Fruit fly (Drosophila melanogaster) S2 (cell line): Measurements from ENCODE around the gene CG34417.

Experiments
- CG8478 ChIP-seq: fragments of >200 bp; optimal IDR thresholded peaks from 2 replicates; lab custom pipeline; 2018
- CTCF ChIP-seq, 2 experiments: fragments of >200 bp; optimal IDR thresholded peaks; 2 replicates each; lab custom pipeline; 2018

DNA sequence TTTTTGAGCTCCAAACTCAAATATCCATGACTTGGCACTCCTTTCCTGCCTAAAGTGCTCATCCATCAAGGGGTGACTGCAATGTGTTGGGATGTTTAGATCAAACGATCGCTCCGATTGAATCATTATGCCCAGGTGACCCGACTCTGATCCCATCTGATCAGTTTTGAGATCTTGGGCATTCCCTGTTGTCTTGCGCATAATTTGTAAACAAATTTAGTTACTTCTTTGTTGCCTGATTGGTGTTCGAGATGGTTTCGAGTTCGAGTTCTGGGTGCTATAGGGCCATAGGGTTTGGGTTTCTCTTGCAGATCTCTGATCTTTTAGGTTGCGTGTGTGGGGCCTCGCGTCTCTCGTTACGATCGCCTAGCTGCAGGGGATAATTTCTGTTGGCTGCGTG is 71.9 kb downstream of the CG34417 start:
- TF ChIP-seq CTCF (optimal IDR thresholded peaks at IDR 0.05; lab: Kevin White, UChicago) (no peak), CG8478 (no peak)
